Worm (Caenorhabditis elegans): ENCODE measurements around the gene meg-4.

DNA sequence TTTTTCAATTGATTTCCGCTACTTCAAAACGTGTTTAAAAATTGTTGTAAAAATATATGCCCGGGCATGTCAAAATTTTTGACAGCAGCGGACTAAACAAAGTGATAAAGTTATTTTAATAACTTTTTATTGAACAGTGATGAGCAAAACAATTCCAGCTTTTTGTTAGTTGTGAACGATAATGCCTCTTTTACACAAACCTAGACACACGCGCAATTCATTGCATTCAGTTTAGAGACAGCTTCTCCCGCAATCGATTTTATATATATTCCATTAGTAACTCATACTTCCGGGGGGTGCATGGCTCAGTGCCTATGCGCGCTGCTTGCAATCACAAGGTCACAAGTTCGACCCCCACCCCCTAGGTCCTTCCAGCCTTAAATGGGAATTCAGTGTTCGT, 28.6 kb upstream of the meg-4 start, which contains the start of gene ZK380.6:
- TF ChIP-seq dpl-1 (GFP tag; optimal IDR thresholded peaks at IDR 0.05), result no peak
- TF ChIP-seq bed-2 (GFP tag; IDR thresholded peaks at IDR 0.05), result no peak
- TF ChIP-seq attf-5 (GFP tag; optimal IDR thresholded peaks at IDR 0.05), result no peak
- TF ChIP-seq snpc-3.4 (tag; optimal IDR thresholded peaks at IDR 0.05), result no peak
- TF ChIP-seq akir-1 (GFP tag; optimal IDR thresholded peaks at IDR 0.05), result no peak
- no peak for TF ChIP-seq sea-2 (GFP tag; IDR thresholded peaks at IDR 0.05)
- no peak for TF ChIP-seq ets-4 (GFP tag; optimal IDR thresholded peaks at IDR 0.05)
- no peak for TF ChIP-seq madf-3 (GFP tag; IDR thresholded peaks at IDR 0.05)
- TF ChIP-seq pha-4 (tag; optimal IDR thresholded peaks at IDR 0.05), result no peak
- TF ChIP-seq snpc-4 (GFP tag; optimal IDR thresholded peaks at IDR 0.05), result no peak
- TF ChIP-seq snpc-4 (tag; optimal IDR thresholded peaks at IDR 0.05), result no peak
